Worm (Caenorhabditis elegans) whole organism, L1 larva: ENCODE data around the gene xrn-2.

ENCODE experiments used
- nhr-11 ChIP-seq: fragments of 150-350 bp; optimal IDR thresholded peaks from 2 replicates; lab custom pipeline; 2014; ENCODE audit warnings: missing biosample characterization, missing genetic modification characterization
- nhr-237 ChIP-seq: fragments of 150-350 bp; optimal IDR thresholded peaks from 2 replicates; lab custom pipeline; 2014; ENCODE audit warnings: missing biosample characterization, missing genetic modification characterization
- nhr-76 ChIP-seq: sonication (generic microtip); optimal IDR thresholded peaks from 2 replicates; lab custom pipeline; 2017; ENCODE audit warnings: missing biosample characterization, missing genetic modification characterization
- snpc-4 ChIP-seq: fragments of 150-350 bp; optimal IDR thresholded peaks from 2 replicates; lab custom pipeline; 2014; ENCODE audit warnings: missing biosample characterization, missing genetic modification characterization
- sptf-1 ChIP-seq: fragments of 150-350 bp; optimal IDR thresholded peaks from 2 replicates; lab custom pipeline; 2014; ENCODE audit warnings: missing biosample characterization, missing genetic modification characterization

- TF ChIP-seq nhr-76 (tag; lab: Kevin White, UChicago): no peak
- TF ChIP-seq snpc-4: no peak
- TF ChIP-seq nhr-237: no peak
- TF ChIP-seq sptf-1 (tag; lab: Kevin White, UChicago): no peak
- TF ChIP-seq nhr-11 (tag; lab: Kevin White, UChicago): no peak
Measured at ce11 chrII:14175099-14175498, 19.5 kb downstream of the xrn-2 start, which contains the start of gene Y48B6A.5.
